Worm (Caenorhabditis elegans): ENCODE results near the gene F46F5.8.
"Not testable (repeated sequence)": the region's sequence is repeated elsewhere in the genome, so short reads cannot be mapped to it uniquely, and the experiment has no call there.

Gene F46F5.8

ce11 chrII:821514-821913 lies at the start of gene F46F5.8:
F46F5.8 (minus strand) TSS chrII:821614.
- TF ChIP-seq elt-1 (tag; optimal IDR thresholded peaks at IDR 0.05; ENCODE audit: borderline replicate concordance, insufficient read depth) (no peak), snpc-4 (tag; optimal IDR thresholded peaks at IDR 0.05) (no peak), lin-32 (GFP tag; optimal IDR thresholded peaks at IDR 0.05) (no peak), blmp-1 (tag; optimal IDR thresholded peaks at IDR 0.05) (no peak), tbx-8 (GFP tag; optimal IDR thresholded peaks at IDR 0.05) (no peak), cnd-1 (tag; optimal IDR thresholded peaks at IDR 0.05) (no peak), unc-62 (GFP tag; optimal IDR thresholded peaks at IDR 0.05) (no peak)

- TF ChIP-seq mls-2 (tag; optimal IDR thresholded peaks at IDR 0.05) = no peak
- no peak for TF ChIP-seq mab-5 (tag; optimal IDR thresholded peaks at IDR 0.05)
- TF ChIP-seq nhr-237 (tag; optimal IDR thresholded peaks at IDR 0.05) = no peak
- TF ChIP-seq lsy-2 (tag; optimal IDR thresholded peaks at IDR 0.05) = no peak
- TF ChIP-seq pha-4 (tag; optimal IDR thresholded peaks at IDR 0.05) = no peak
- TF ChIP-seq ztf-11 (tag; optimal IDR thresholded peaks at IDR 0.05) = no peak
- no peak for TF ChIP-seq nhr-28 (tag; optimal IDR thresholded peaks at IDR 0.05)
- no peak for TF ChIP-seq tbx-8 (GFP tag; optimal IDR thresholded peaks at IDR 0.05)
Measured at ce11 chrII:869316-869715, 47.9 kb upstream of the F46F5.8 start.

- TF ChIP-seq nhr-2 (tag; optimal IDR thresholded peaks at IDR 0.05) = peak; percentile 71
- no peak for TF ChIP-seq hlh-1 (tag; optimal IDR thresholded peaks at IDR 0.05)
- TF ChIP-seq unc-120 (tag; optimal IDR thresholded peaks at IDR 0.05; ENCODE audit: poor library complexity, severe bottlenecking) = no peak
- no peak for TF ChIP-seq ces-1 (GFP tag; optimal IDR thresholded peaks at IDR 0.05)
- peak; percentile 94 for TF ChIP-seq cnd-1 (tag; optimal IDR thresholded peaks at IDR 0.05)
- no peak for TF ChIP-seq zip-8 (tag; optimal IDR thresholded peaks at IDR 0.05)
- TF ChIP-seq sem-2 (GFP tag; optimal IDR thresholded peaks at IDR 0.05) = no peak
- no peak for TF ChIP-seq mls-2 (tag; optimal IDR thresholded peaks at IDR 0.05)
- TF ChIP-seq lin-32 (GFP tag; optimal IDR thresholded peaks at IDR 0.05) = peak; percentile 18
Measured at ce11 chrII:868240-868864, 46.9 kb upstream of the F46F5.8 start, which contains the start of gene fbxc-51. fbxc-51 (plus strand) TSS chrII:868814.

ce11 chrII:866801-867200 lies 45.4 kb upstream of the F46F5.8 start, which contains the start of gene Y46B2A.3:
Y46B2A.3 (minus strand) TSS chrII:866901.
- TF ChIP-seq sptf-1 (tag; optimal IDR thresholded peaks at IDR 0.05) = no peak
- TF ChIP-seq mab-5 (tag; optimal IDR thresholded peaks at IDR 0.05) = no peak
- no peak for TF ChIP-seq nhr-237 (tag; optimal IDR thresholded peaks at IDR 0.05)
- TF ChIP-seq hlh-1 (tag; optimal IDR thresholded peaks at IDR 0.05) = no peak
- TF ChIP-seq lsy-2 (tag; optimal IDR thresholded peaks at IDR 0.05) = no peak
- no peak for TF ChIP-seq ceh-43 (GFP tag; optimal IDR thresholded peaks at IDR 0.05)
- TF ChIP-seq ham-2 (GFP tag; optimal IDR thresholded peaks at IDR 0.05) = no peak
- no peak for TF ChIP-seq flh-1 (GFP tag; optimal IDR thresholded peaks at IDR 0.05)
- TF ChIP-seq unc-120 (tag; optimal IDR thresholded peaks at IDR 0.05; ENCODE audit: poor library complexity, severe bottlenecking) = no peak
- no peak for TF ChIP-seq ces-1 (GFP tag; optimal IDR thresholded peaks at IDR 0.05)
- TF ChIP-seq blmp-1 (tag; optimal IDR thresholded peaks at IDR 0.05) = no peak

ce11 chrII:861564-861963 lies 40.1 kb upstream of the F46F5.8 start, which contains the start of gene Y46B2A.4:
Y46B2A.4 (plus strand) TSS chrII:861864.
- no peak for TF ChIP-seq ceh-83 (GFP tag; optimal IDR thresholded peaks at IDR 0.05)
- TF ChIP-seq ham-2 (GFP tag; optimal IDR thresholded peaks at IDR 0.05) = no peak

ce11 chrII:850567-850966 lies 29.2 kb upstream of the F46F5.8 start, which contains the start of gene F28A10.5:
F28A10.5 (minus strand) TSS chrII:850667.
- TF ChIP-seq mab-5 (tag; optimal IDR thresholded peaks at IDR 0.05); drap-1 (GFP tag; optimal IDR thresholded peaks at IDR 0.05); nhr-28 (tag; optimal IDR thresholded peaks at IDR 0.05): not testable (repeated sequence)

ce11 chrII:848519-848918 lies 27.1 kb upstream of the F46F5.8 start, which contains the start of the genes acdh-9 and F28A10.13:
acdh-9 (minus strand) TSS chrII:848603.
F28A10.13 (plus strand) TSS chrII:848812.
- TF ChIP-seq lin-13 (tag; optimal IDR thresholded peaks at IDR 0.05) (no peak), blmp-1 (tag; optimal IDR thresholded peaks at IDR 0.05) (no peak), unc-120 (tag; optimal IDR thresholded peaks at IDR 0.05; ENCODE audit: poor library complexity, severe bottlenecking) (peak; percentile 2), unc-39 (tag; optimal IDR thresholded peaks at IDR 0.05) (no peak), hlh-1 (tag; optimal IDR thresholded peaks at IDR 0.05) (peak; percentile 93), bed-3 (GFP tag; optimal IDR thresholded peaks at IDR 0.05) (no peak), unc-62 (GFP tag; optimal IDR thresholded peaks at IDR 0.05) (peak; percentile 70), sem-2 (GFP tag; optimal IDR thresholded peaks at IDR 0.05) (no peak), mep-1 (tag; optimal IDR thresholded peaks at IDR 0.05) (peak; percentile 3)

Measured in whole organism, mixed stage, embryonic.